Fruit fly (Drosophila melanogaster) whole organism, embryonic: ENCODE results near the gene Aprt.

Source experiments
- Antp ChIP-seq: fragments of 200-800 bp; sonication (Bioruptor generic); optimal IDR thresholded peaks from 3 replicates; lab custom pipeline; 2016; ENCODE audit warnings: missing biosample characterization, missing genetic modification characterization
- Blimp-1 ChIP-seq: fragments of 200-800 bp; sonication (Bioruptor generic); optimal IDR thresholded peaks from 3 replicates; lab custom pipeline; 2018; ENCODE audit warnings: missing biosample characterization, missing genetic modification characterization, mild to moderate bottlenecking, moderate library complexity, missing genetic modification reagents
- CG11247 ChIP-seq: fragments of 200-800 bp; sonication (Bioruptor generic); IDR thresholded peaks from 2 replicates; pipeline ENCODE4 v1.3.6; 2022; ENCODE audit warnings: missing biosample characterization, missing genetic modification characterization
- CG11456 ChIP-seq: fragments of 200-800 bp; sonication (Bioruptor generic); IDR thresholded peaks from 3 replicates; pipeline ENCODE4 v1.3.6; 2022; ENCODE audit warnings: missing biosample characterization, missing genetic modification characterization
- CG14441 ChIP-seq: fragments of 200-800 bp; sonication (Bioruptor generic); IDR thresholded peaks from 2 replicates; pipeline ENCODE4 v1.3.6; 2022; ENCODE audit warnings: missing biosample characterization, missing genetic modification characterization
- CG2199 ChIP-seq: fragments of 200-800 bp; sonication (Bioruptor generic); IDR thresholded peaks from 3 replicates; pipeline ENCODE4 v1.3.6; 2022; ENCODE audit warnings: missing biosample characterization, missing genetic modification characterization
- CG30403 ChIP-seq: fragments of 200-800 bp; sonication (Bioruptor generic); optimal IDR thresholded peaks from 3 replicates; lab custom pipeline; 2016; ENCODE audit warnings: missing biosample characterization, missing genetic modification characterization
- CG4328 ChIP-seq: fragments of 200-800 bp; sonication (Bioruptor generic); optimal IDR thresholded peaks from 3 replicates; lab custom pipeline; 2017; ENCODE audit warnings: missing biosample characterization, missing genetic modification reagents, missing genetic modification characterization
- CG4404 ChIP-seq: fragments of 200-800 bp; sonication (Bioruptor generic); IDR thresholded peaks from 2 replicates; pipeline ENCODE4 v1.3.6; 2022; ENCODE audit warnings: missing biosample characterization, missing genetic modification characterization
- CG6683 ChIP-seq: fragments of 200-800 bp; sonication (Bioruptor generic); optimal IDR thresholded peaks from 2 replicates; lab custom pipeline; 2017; ENCODE audit warnings: missing biosample characterization, mild to moderate bottlenecking, missing genetic modification characterization, missing genetic modification reagents
- CG6689 ChIP-seq: fragments of 200-800 bp; sonication (Bioruptor generic); IDR thresholded peaks from 2 replicates; pipeline ENCODE4 v1.3.6; 2022; ENCODE audit warnings: missing biosample characterization, missing genetic modification characterization
- CG9932 ChIP-seq: fragments of 200-800 bp; sonication (Bioruptor generic); IDR thresholded peaks from 2 replicates; pipeline ENCODE4 v1.3.6; 2022; ENCODE audit warnings: missing biosample characterization, missing genetic modification characterization
- Dbx ChIP-seq: fragments of 200-800 bp; sonication (Bioruptor generic); IDR thresholded peaks from 3 replicates; pipeline ENCODE4 v1.3.6; 2022; ENCODE audit warnings: missing biosample characterization, missing genetic modification characterization
- Deaf1 ChIP-seq: fragments of 200-800 bp; optimal IDR thresholded peaks from 3 replicates; lab custom pipeline; 2019; ENCODE audit warnings: missing biosample characterization, mild to moderate bottlenecking, missing genetic modification characterization, moderate library complexity
- Drgx ChIP-seq: fragments of 200-800 bp; sonication (Bioruptor generic); IDR thresholded peaks from 2 replicates; pipeline ENCODE4 v1.3.6; 2022; ENCODE audit warnings: missing biosample characterization, missing genetic modification characterization
- Gug ChIP-seq: fragments of 200-800 bp; sonication (Bioruptor generic); IDR thresholded peaks from 4 replicates; pipeline ENCODE4 v1.3.6; 2022; ENCODE audit warnings: missing biosample characterization, missing genetic modification characterization
- Jarid2 ChIP-seq: fragments of 200-800 bp; sonication (Bioruptor generic); optimal IDR thresholded peaks from 3 replicates; lab custom pipeline; 2017; ENCODE audit warnings: mild to moderate bottlenecking, missing biosample characterization, missing genetic modification reagents, missing genetic modification characterization
- NFAT ChIP-seq: fragments of 200-800 bp; sonication (Bioruptor generic); IDR thresholded peaks from 2 replicates; pipeline ENCODE4 v1.3.6; 2022; ENCODE audit warnings: missing biosample characterization, missing genetic modification characterization
- Ptx1 ChIP-seq: fragments of 200-800 bp; sonication (Bioruptor generic); IDR thresholded peaks from 2 replicates; pipeline ENCODE4 v1.3.6; 2022; ENCODE audit warnings: missing biosample characterization, missing genetic modification characterization
- Sry-δ ChIP-seq: fragments of 200-800 bp; sonication (Bioruptor generic); optimal IDR thresholded peaks from 2 replicates; lab custom pipeline; 2016; ENCODE audit warnings: missing biosample characterization, missing genetic modification characterization
- Vsx1 ChIP-seq: fragments of 200-800 bp; sonication (Bioruptor generic); optimal IDR thresholded peaks from 2 replicates; lab custom pipeline; 2017; ENCODE audit warnings: missing biosample characterization, mild to moderate bottlenecking, missing genetic modification characterization, missing genetic modification reagents
- Xrp1 ChIP-seq: fragments of 200-800 bp; sonication (Bioruptor generic); IDR thresholded peaks from 2 replicates; pipeline ENCODE4 v1.3.6; 2022; ENCODE audit warnings: missing biosample characterization, missing genetic modification characterization
- cato ChIP-seq: fragments of 200-800 bp; sonication (Bioruptor generic); optimal IDR thresholded peaks from 2 replicates; lab custom pipeline; 2016; ENCODE audit warnings: missing biosample characterization, missing genetic modification characterization, borderline replicate concordance
- dysf ChIP-seq: fragments of 200-800 bp; sonication (Bioruptor generic); IDR thresholded peaks from 3 replicates; pipeline ENCODE4 v1.3.6; 2022; ENCODE audit warnings: missing biosample characterization, missing genetic modification characterization
- eve ChIP-seq, 2 experiments: fragments of >200 bp; optimal IDR thresholded peaks; 2 replicates each; lab custom pipeline; 2017; ENCODE audit warnings: missing biosample characterization in 2 of 2, missing genetic modification characterization in 2 of 2
- exex ChIP-seq: fragments of 200-800 bp; sonication (Bioruptor generic); optimal IDR thresholded peaks from 4 replicates; lab custom pipeline; 2018; ENCODE audit warnings: missing biosample characterization, mild to moderate bottlenecking, missing genetic modification characterization, moderate library complexity
- eyg ChIP-seq: fragments of 200-800 bp; sonication (Bioruptor generic); optimal IDR thresholded peaks from 3 replicates; lab custom pipeline; 2016; ENCODE audit warnings: missing biosample characterization, missing genetic modification characterization
- hth ChIP-seq: fragments of >200 bp; optimal IDR thresholded peaks from 2 replicates; lab custom pipeline; 2017; ENCODE audit warnings: inconsistent platforms
- org-1 ChIP-seq: fragments of 200-800 bp; sonication (Bioruptor generic); optimal IDR thresholded peaks from 2 replicates; lab custom pipeline; 2017; ENCODE audit warnings: missing biosample characterization, missing genetic modification characterization
- p53 ChIP-seq: fragments of 200-800 bp; sonication (Bioruptor generic); optimal IDR thresholded peaks from 2 replicates; lab custom pipeline; 2016; ENCODE audit warnings: missing biosample characterization, missing genetic modification characterization
- prd ChIP-seq, 3 experiments: fragments of >200 bp in 2 of 3; fragments of 200-800 bp in 1 of 3; sonication (Bioruptor generic) in 1 of 3; optimal IDR thresholded peaks in 2 of 3; IDR thresholded peaks in 1 of 3; 2 replicates in 2 of 3; 3 replicates in 1 of 3; pipeline versions ENCODE4 v1.3.6 to Lab custom; 2017 to 2022; ENCODE audit warnings: missing biosample characterization in 1 of 3, missing genetic modification characterization in 1 of 3
- sens ChIP-seq: fragments of 200-800 bp; sonication (Bioruptor generic); peaks from one replicate; lab custom pipeline; 2016; ENCODE audit warnings: missing biosample characterization, missing genetic modification characterization
- sima ChIP-seq: fragments of 200-800 bp; sonication (Bioruptor generic); optimal IDR thresholded peaks from 2 replicates; lab custom pipeline; 2016; ENCODE audit warnings: missing biosample characterization, missing genetic modification characterization
- sisA ChIP-seq: fragments of 200-800 bp; sonication (Bioruptor generic); IDR thresholded peaks from 2 replicates; pipeline ENCODE4 v1.3.6; 2022; ENCODE audit warnings: missing biosample characterization, missing genetic modification characterization
- slbo ChIP-seq: fragments of 200-800 bp; sonication (Bioruptor generic); IDR thresholded peaks from 2 replicates; pipeline ENCODE4 v1.3.6; 2022; ENCODE audit warnings: missing biosample characterization, missing genetic modification characterization
- sob ChIP-seq: fragments of 200-800 bp; sonication (Bioruptor generic); IDR thresholded peaks from 2 replicates; pipeline ENCODE4 v1.3.6; 2022; ENCODE audit warnings: missing biosample characterization, missing genetic modification characterization
- tgo ChIP-seq: fragments of 200-800 bp; sonication (Bioruptor generic); IDR thresholded peaks from 3 replicates; pipeline ENCODE4 v1.3.6; 2022; ENCODE audit warnings: missing biosample characterization, missing genetic modification characterization
- vvl ChIP-seq: fragments of 200-800 bp; sonication (Bioruptor generic); IDR thresholded peaks from 2 replicates; pipeline ENCODE4 v1.3.6; 2022; ENCODE audit warnings: missing biosample characterization, missing genetic modification characterization
- zfh1 ChIP-seq: fragments of 200-800 bp; sonication (Bioruptor generic); IDR thresholded peaks from 3 replicates; pipeline ENCODE4 v1.3.6; 2022; ENCODE audit warnings: missing biosample characterization, missing genetic modification characterization

Aprt gene

dm6 chr3L:1914668-1915067 lies 29.8 kb upstream of the Aprt start:
- peak; percentile 65 for TF ChIP-seq CG4404 (GFP tag; lab: Robert Waterston, UW)
- TF ChIP-seq tgo: peak; percentile 40; the same call in 2 of the 3 replicates
- TF ChIP-seq prd (optimal IDR thresholded peaks at IDR 0.05; lab: Kevin White, UChicago): no peak
- TF ChIP-seq prd (GFP tag; IDR thresholded peaks at IDR 0.05; lab: Robert Waterston, UW): peak; percentile 54; the same call in 1 of the 3 replicates
- peak; percentile 32; the same call in 1 of the 2 replicates for TF ChIP-seq slbo (GFP tag; lab: Robert Waterston, UW)
- 0 out of 2 replicates have a peak, but pooled peaks have one; percentile 7 for TF ChIP-seq CG9932 (GFP tag; lab: Robert Waterston, UW)
- TF ChIP-seq Dbx: peak; percentile 44; the same call in 2 of the 3 replicates
- 0 out of 2 replicates have a peak, but pooled peaks have one; percentile 13 for TF ChIP-seq sisA (GFP tag; lab: Robert Waterston, UW)
- 0 out of 2 replicates have a peak, but pooled peaks have one; percentile 28 for TF ChIP-seq CG6689 (GFP tag; lab: Robert Waterston, UW)
- TF ChIP-seq Ptx1 (GFP tag; lab: Robert Waterston, UW): peak; percentile 43; the same call in 1 of the 2 replicates
- TF ChIP-seq Gug (GFP tag; lab: Robert Waterston, UW): 0 out of 4 replicates have a peak, but pooled peaks have one; percentile 13
- TF ChIP-seq CG11456 (GFP tag; lab: Robert Waterston, UW): 0 out of 3 replicates have a peak, but pooled peaks have one; percentile 37
- TF ChIP-seq Vsx1 (GFP tag; lab: Kevin White, UChicago): no peak
- no peak for TF ChIP-seq cato (GFP tag; lab: Kevin White, UChicago)
- TF ChIP-seq CG14441 (GFP tag; lab: Robert Waterston, UW): peak; percentile 44; the same call in 1 of the 2 replicates
- TF ChIP-seq eyg (GFP tag; lab: Kevin White, UChicago): no peak
- TF ChIP-seq Xrp1 (GFP tag; lab: Robert Waterston, UW): 0 out of 2 replicates have a peak, but pooled peaks have one; percentile 47
- TF ChIP-seq hth (lab: Kevin White, UChicago): no peak

- TF ChIP-seq Deaf1 (peak; percentile 71), CG4328 (no peak)
Measured at dm6 chr3L:1910107-1910506, 25.3 kb upstream of the Aprt start, which contains the start of gene dsb. Gene dsb, minus strand, starts transcription at chr3L:1910197.

dm6 chr3L:1909000-1909399 lies 24.2 kb upstream of the Aprt start:
- no peak for TF ChIP-seq CG2199 (GFP tag; lab: Robert Waterston, UW)
- no peak for TF ChIP-seq sob (GFP tag; lab: Robert Waterston, UW)
- no peak for TF ChIP-seq exex (tag; lab: Kevin White, UChicago)
- TF ChIP-seq eve (GFP tag; optimal IDR thresholded peaks at IDR 0.05; lab: Kevin White, UChicago): no peak
- no peak for TF ChIP-seq org-1 (GFP tag; lab: Kevin White, UChicago)
- TF ChIP-seq Antp (GFP tag; lab: Kevin White, UChicago): no peak
- no peak for TF ChIP-seq CG6683 (GFP tag; lab: Kevin White, UChicago)
- no peak for TF ChIP-seq zfh1 (GFP tag; lab: Robert Waterston, UW)
- no peak for TF ChIP-seq sima
- TF ChIP-seq Sry-δ: no peak
- TF ChIP-seq NFAT (GFP tag; lab: Robert Waterston, UW): no peak
- no peak for TF ChIP-seq CG11247 (GFP tag; lab: Robert Waterston, UW)
- TF ChIP-seq vvl (GFP tag; lab: Robert Waterston, UW): no peak
- no peak for TF ChIP-seq CG30403 (GFP tag; lab: Kevin White, UChicago)

- TF ChIP-seq p53: no peak
- TF ChIP-seq sens (GFP tag; lab: Kevin White, UChicago): peak; percentile 66
- no peak for TF ChIP-seq Jarid2 (GFP tag; lab: Kevin White, UChicago)
- 0 out of 2 replicates have a peak, but pooled peaks have one; percentile 19 for TF ChIP-seq Drgx (GFP tag; lab: Robert Waterston, UW)
- TF ChIP-seq prd (optimal IDR thresholded peaks at IDR 0.05; lab: Kevin White, UChicago): no peak
- TF ChIP-seq prd (GFP tag; IDR thresholded peaks at IDR 0.05; lab: Robert Waterston, UW): no peak
- TF ChIP-seq dysf (GFP tag; lab: Robert Waterston, UW): 0 out of 3 replicates have a peak, but pooled peaks have one; percentile 10
- peak; percentile 23 for TF ChIP-seq Blimp-1 (GFP tag; lab: Kevin White, UChicago)
Measured at dm6 chr3L:1906208-1906607, 21.4 kb upstream of the Aprt start.
